Worm (Caenorhabditis elegans) whole organism, L1 larva: ENCODE data around the gene his-41.
A peak's percentile ranks its signal among the peaks of the same experiment; 100 is the strongest.

Source experiments
- C34B4.2 ChIP-seq: sonication (generic microtip); optimal IDR thresholded peaks from 2 replicates; lab custom pipeline; 2017; ENCODE audit warnings: mild to moderate bottlenecking, missing genetic modification characterization, missing compliant biosample characterization
- Y116A8C.19 ChIP-seq: sonication (generic microtip); optimal IDR thresholded peaks from 2 replicates; lab custom pipeline; 2016; ENCODE audit warnings: missing compliant biosample characterization, missing genetic modification characterization, borderline replicate concordance
- alr-1 ChIP-seq: fragments of 200-800 bp; sonication (Bioruptor generic); optimal IDR thresholded peaks from 2 replicates; lab custom pipeline; 2018; ENCODE audit warnings: borderline replicate concordance, mild to moderate bottlenecking, missing genetic modification characterization, missing compliant biosample characterization
- aly-2 ChIP-seq: fragments of 150-350 bp; optimal IDR thresholded peaks from 2 replicates; lab custom pipeline; 2014; ENCODE audit warnings: missing biosample characterization, missing genetic modification characterization
- ceh-8 ChIP-seq: fragments of 200-800 bp; sonication (Bioruptor generic); optimal IDR thresholded peaks from 2 replicates; lab custom pipeline; 2018; ENCODE audit warnings: mild to moderate bottlenecking, missing genetic modification characterization, moderate library complexity, missing compliant biosample characterization
- dpl-1 ChIP-seq, 3 experiments: fragments of 150-350 bp in 2 of 3; sonication (generic microtip) in 1 of 3; optimal IDR thresholded peaks; 2 replicates each; lab custom pipeline; 2014 to 2017; ENCODE audit warnings: missing biosample characterization in 3 of 3, missing genetic modification characterization in 3 of 3, missing genetic modification reagents in 3 of 3
- dsc-1 ChIP-seq: sonication (generic microtip); optimal IDR thresholded peaks from 2 replicates; lab custom pipeline; 2016; ENCODE audit warnings: mild to moderate bottlenecking, missing genetic modification characterization, missing compliant biosample characterization
- efl-3 ChIP-seq: fragments of 200-800 bp; sonication (Bioruptor generic); optimal IDR thresholded peaks from 2 replicates; lab custom pipeline; 2018; ENCODE audit warnings: mild to moderate bottlenecking, missing genetic modification characterization, missing compliant biosample characterization
- egl-27 ChIP-seq, 2 experiments: fragments of 150-350 bp in 1 of 2; sonication (generic microtip); optimal IDR thresholded peaks; 3 replicates each; lab custom pipeline; 2017 to 2018; ENCODE audit warnings: missing biosample characterization in 2 of 2, missing genetic modification characterization in 2 of 2, missing genetic modification reagents in 2 of 2
- elt-3 ChIP-seq, 6 experiments: fragments of 150-350 bp in 1 of 6; sonication (generic microtip); optimal IDR thresholded peaks; 2 replicates each; lab custom pipeline; 2017 to 2018; ENCODE audit warnings: missing biosample characterization in 6 of 6, missing genetic modification characterization in 6 of 6, inconsistent platforms in 1 of 6
- ets-5 ChIP-seq: fragments of 200-800 bp; sonication (Bioruptor generic); IDR thresholded peaks from 2 replicates; pipeline ENCODE4 v1.3.6; 2022; ENCODE audit warnings: missing genetic modification characterization, missing compliant biosample characterization
- fkh-8 ChIP-seq: sonication (generic microtip); optimal IDR thresholded peaks from 2 replicates; lab custom pipeline; 2016; ENCODE audit warnings: mild to moderate bottlenecking, missing genetic modification characterization, missing compliant biosample characterization
- fos-1 ChIP-seq: fragments of 150-350 bp; optimal IDR thresholded peaks from 2 replicates; lab custom pipeline; 2014; ENCODE audit warnings: missing biosample characterization, missing genetic modification characterization
- hlh-17 ChIP-seq: fragments of 200-800 bp; sonication (Bioruptor generic); optimal IDR thresholded peaks from 2 replicates; lab custom pipeline; 2018; ENCODE audit warnings: missing genetic modification characterization, mild to moderate bottlenecking, missing compliant biosample characterization, moderate library complexity, borderline replicate concordance
- hlh-4 ChIP-seq: sonication (generic microtip); optimal IDR thresholded peaks from 2 replicates; lab custom pipeline; 2016; ENCODE audit warnings: mild to moderate bottlenecking, missing genetic modification characterization, missing compliant biosample characterization
- hpl-2 ChIP-seq: fragments of 150-350 bp; optimal IDR thresholded peaks from 2 replicates; lab custom pipeline; 2014; ENCODE audit warnings: missing biosample characterization, missing genetic modification reagents, missing genetic modification characterization
- irx-1 ChIP-seq: sonication (generic microtip); optimal IDR thresholded peaks from 2 replicates; lab custom pipeline; 2016; ENCODE audit warnings: missing genetic modification characterization, missing compliant biosample characterization
- isw-1 ChIP-seq: fragments of 200-800 bp; sonication (Bioruptor generic); IDR thresholded peaks from 2 replicates; pipeline ENCODE4 v1.3.6; 2022; ENCODE audit warnings: missing genetic modification characterization, missing compliant biosample characterization
- jun-1 ChIP-seq: fragments of 150-350 bp; optimal IDR thresholded peaks from 2 replicates; lab custom pipeline; 2014; ENCODE audit warnings: missing biosample characterization, missing genetic modification reagents, missing genetic modification characterization
- lin-13 ChIP-seq: fragments of 150-350 bp; optimal IDR thresholded peaks from 2 replicates; lab custom pipeline; 2014; ENCODE audit warnings: missing biosample characterization, missing genetic modification reagents, missing genetic modification characterization
- lin-15B ChIP-seq: fragments of 150-350 bp; sonication (generic microtip); optimal IDR thresholded peaks from 3 replicates; lab custom pipeline; 2014; ENCODE audit warnings: missing biosample characterization, missing genetic modification characterization
- lin-35 ChIP-seq, 2 experiments: fragments of 150-350 bp; optimal IDR thresholded peaks; 2 replicates each; lab custom pipeline; 2014; ENCODE audit warnings: missing biosample characterization in 2 of 2, missing genetic modification characterization in 2 of 2, missing genetic modification reagents in 2 of 2
- lin-39 ChIP-seq: fragments of 150-350 bp; optimal IDR thresholded peaks from 2 replicates; lab custom pipeline; 2014; ENCODE audit warnings: missing biosample characterization, missing genetic modification reagents, missing genetic modification characterization
- mab-9 ChIP-seq: fragments of 200-800 bp; sonication (Bioruptor generic); IDR thresholded peaks from 2 replicates; pipeline ENCODE4 v1.3.6; 2022; ENCODE audit warnings: missing genetic modification reagents, missing genetic modification characterization, missing compliant biosample characterization
- mdl-1 ChIP-seq, 2 experiments: fragments of 150-350 bp; optimal IDR thresholded peaks; 2 replicates each; lab custom pipeline; 2014 to 2017; ENCODE audit warnings: missing biosample characterization in 2 of 2, missing genetic modification characterization in 2 of 2, inconsistent platforms in 1 of 2
- nhr-11 ChIP-seq: fragments of 150-350 bp; optimal IDR thresholded peaks from 2 replicates; lab custom pipeline; 2014; ENCODE audit warnings: missing biosample characterization, missing genetic modification characterization
- nhr-237 ChIP-seq: fragments of 150-350 bp; optimal IDR thresholded peaks from 2 replicates; lab custom pipeline; 2014; ENCODE audit warnings: missing biosample characterization, missing genetic modification characterization
- nhr-28 ChIP-seq: fragments of 150-350 bp; optimal IDR thresholded peaks from 2 replicates; lab custom pipeline; 2014; ENCODE audit warnings: missing biosample characterization, missing genetic modification characterization
- nhr-71 ChIP-seq: sonication (generic microtip); optimal IDR thresholded peaks from 2 replicates; lab custom pipeline; 2016; ENCODE audit warnings: mild to moderate bottlenecking, missing genetic modification characterization, moderate library complexity, missing compliant biosample characterization
- nhr-84 ChIP-seq: sonication (generic microtip); optimal IDR thresholded peaks from 2 replicates; lab custom pipeline; 2017; ENCODE audit warnings: missing biosample characterization, missing genetic modification characterization
- nhr-85 ChIP-seq: sonication (generic microtip); peaks from one replicate; lab custom pipeline; 2016; ENCODE audit warnings: missing genetic modification characterization, inconsistent platforms, missing compliant biosample characterization
- nhr-90 ChIP-seq: sonication (generic microtip); optimal IDR thresholded peaks from 2 replicates; lab custom pipeline; 2016; ENCODE audit warnings: mild to moderate bottlenecking, missing genetic modification characterization, missing compliant biosample characterization; ENCODE audit not compliant: poor library complexity
- pag-3 ChIP-seq: sonication (generic microtip); optimal IDR thresholded peaks from 2 replicates; lab custom pipeline; 2017; ENCODE audit warnings: missing genetic modification characterization, mild to moderate bottlenecking, missing compliant biosample characterization, antibody characterized with exemption, borderline replicate concordance; ENCODE audit not compliant: insufficient read depth
- rnt-1 ChIP-seq: sonication (generic microtip); optimal IDR thresholded peaks from 2 replicates; lab custom pipeline; 2016; ENCODE audit warnings: mild to moderate bottlenecking, missing genetic modification characterization, moderate library complexity, missing compliant biosample characterization
- skn-1 ChIP-seq: fragments of 150-350 bp; optimal IDR thresholded peaks from 2 replicates; lab custom pipeline; 2014; ENCODE audit warnings: missing biosample characterization, missing genetic modification characterization
- snpc-4 ChIP-seq: fragments of 150-350 bp; optimal IDR thresholded peaks from 2 replicates; lab custom pipeline; 2014; ENCODE audit warnings: missing biosample characterization, missing genetic modification characterization
- sox-4 ChIP-seq: sonication (generic microtip); optimal IDR thresholded peaks from 2 replicates; lab custom pipeline; 2016; ENCODE audit warnings: missing genetic modification characterization, missing compliant biosample characterization
- sptf-1 ChIP-seq: fragments of 150-350 bp; optimal IDR thresholded peaks from 2 replicates; lab custom pipeline; 2014; ENCODE audit warnings: missing biosample characterization, missing genetic modification characterization
- swsn-7 ChIP-seq: sonication (generic microtip); optimal IDR thresholded peaks from 2 replicates; lab custom pipeline; 2016; ENCODE audit warnings: missing genetic modification characterization, missing compliant biosample characterization
- unc-30 ChIP-seq: sonication (generic microtip); optimal IDR thresholded peaks from 2 replicates; lab custom pipeline; 2017; ENCODE audit warnings: missing biosample characterization, missing genetic modification characterization
- unc-86 ChIP-seq: sonication (generic microtip); optimal IDR thresholded peaks from 2 replicates; lab custom pipeline; 2016; ENCODE audit warnings: missing genetic modification characterization, missing compliant biosample characterization
- unc-98 ChIP-seq: fragments of 200-800 bp; sonication (Bioruptor generic); IDR thresholded peaks from 2 replicates; pipeline ENCODE4 v1.3.6; 2022; ENCODE audit warnings: missing genetic modification characterization, missing compliant biosample characterization
- vab-15 ChIP-seq: sonication (generic microtip); optimal IDR thresholded peaks from 2 replicates; lab custom pipeline; 2017; ENCODE audit warnings: missing genotype, mild to moderate bottlenecking, missing genetic modification characterization, missing compliant biosample characterization
- xbp-1 ChIP-seq: sonication (generic microtip); optimal IDR thresholded peaks from 2 replicates; lab custom pipeline; 2016; ENCODE audit warnings: missing genetic modification characterization, missing compliant biosample characterization
- zip-4 ChIP-seq: fragments of 200-800 bp; sonication (Bioruptor generic); optimal IDR thresholded peaks from 2 replicates; lab custom pipeline; 2018; ENCODE audit warnings: mild to moderate bottlenecking, missing genetic modification characterization, moderate library complexity, missing compliant biosample characterization
- ztf-11 ChIP-seq, 2 experiments: sonication (generic microtip); optimal IDR thresholded peaks; 2 replicates each; lab custom pipeline; 2016 to 2017; ENCODE audit warnings: missing genetic modification characterization in 2 of 2, missing biosample characterization in 1 of 2, missing compliant biosample characterization in 1 of 2

Gene his-41

DNA sequence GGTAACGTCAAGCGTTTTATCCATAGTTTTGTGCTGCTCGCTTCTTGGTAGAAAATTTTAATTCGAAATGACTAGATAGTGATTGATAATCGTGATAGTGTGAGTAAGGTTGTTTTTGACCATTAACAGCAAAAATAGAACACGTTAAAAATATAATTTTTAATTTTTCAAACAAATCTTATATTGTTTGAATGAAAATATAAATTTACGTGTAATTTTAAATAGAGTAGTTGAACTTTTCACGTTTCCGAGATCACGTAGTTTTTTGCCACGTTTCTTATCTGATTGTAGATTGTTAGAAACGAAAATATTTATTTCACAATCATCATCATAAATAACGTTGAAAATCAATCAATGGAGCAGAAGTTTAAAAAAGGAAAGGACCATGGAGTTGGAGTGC lies 13.9 kb upstream of the his-41 start, which contains the start of the genes C50F4.10 and pfk-1.2:
Gene C50F4.10, minus strand, starts transcription at position 101 of the 400 bp plus-strand sequence.
Gene pfk-1.2, plus strand, starts transcription at position 325 of the 400 bp plus-strand sequence.
- TF ChIP-seq skn-1 (tag; lab: Kevin White, UChicago) (no peak), sox-4 (no peak), C34B4.2 (no peak)
- TF ChIP-seq, all 84 proteins: peak for 0

DNA sequence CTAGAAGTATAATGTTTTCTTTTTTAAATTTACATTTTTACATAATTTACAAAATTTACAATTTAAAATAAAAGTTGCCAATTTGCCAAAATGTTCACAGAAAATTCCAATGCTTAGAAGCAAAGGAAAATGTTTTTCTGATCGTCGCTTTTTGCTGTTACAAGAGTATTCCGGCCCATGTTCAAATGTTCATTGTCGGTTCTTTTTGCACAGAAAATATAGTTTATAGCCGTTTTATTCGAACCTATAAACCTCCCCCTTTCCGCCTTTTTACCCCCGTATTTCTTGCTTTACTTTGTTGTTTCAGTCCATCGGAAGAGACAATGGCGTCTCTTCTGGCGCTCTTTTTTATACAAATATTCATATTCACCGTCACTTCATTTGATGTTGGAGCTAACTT lies 10.7 kb upstream of the his-41 start, which contains the start of gene tag-329:
Gene tag-329, plus strand, starts transcription at position 301 of the 400 bp plus-strand sequence.
- TF ChIP-seq ceh-8 (GFP tag; lab: Kevin White, UChicago), result no peak
- no peak for TF ChIP-seq fkh-8 (tag; lab: Kevin White, UChicago)
- no peak for TF ChIP-seq hlh-17 (GFP tag; lab: Kevin White, UChicago)
- no peak for TF ChIP-seq nhr-237 (tag; lab: Kevin White, UChicago)
- no peak for TF ChIP-seq nhr-90 (tag; lab: Kevin White, UChicago)
- TF ChIP-seq nhr-84 (tag; lab: Kevin White, UChicago), result no peak
- no peak for TF ChIP-seq xbp-1 (tag; lab: Kevin White, UChicago)
- TF ChIP-seq sptf-1, result no peak
- TF ChIP-seq nhr-28 (tag; lab: Kevin White, UChicago), result no peak
- TF ChIP-seq dpl-1 (GFP tag; optimal IDR thresholded peaks at IDR 0.05; lab: Kevin White, UChicago), result no peak
- no peak for TF ChIP-seq swsn-7 (tag; lab: Kevin White, UChicago)
- TF ChIP-seq lin-13 (GFP tag; lab: Kevin White, UChicago), result no peak

ce11 chrV:9536505-9536904 lies 8.8 kb upstream of the his-41 start, which contains the start of gene C50F4.4:
Gene C50F4.4, plus strand, starts transcription at chrV:9536771.
- TF ChIP-seq egl-27 (tag; optimal IDR thresholded peaks at IDR 0.05; lab: Kevin White, UChicago) (no peak), hlh-4 (tag; lab: Kevin White, UChicago) (no peak), mdl-1 (tag; optimal IDR thresholded peaks at IDR 0.05; lab: Kevin White, UChicago) (no peak), unc-86 (tag; lab: Kevin White, UChicago) (peak; percentile 15), efl-3 (GFP tag; lab: Kevin White, UChicago) (no peak), nhr-90 (tag; lab: Kevin White, UChicago) (peak; percentile 71), vab-15 (tag; lab: Kevin White, UChicago) (no peak), fos-1 (no peak), lin-39 (tag; lab: Kevin White, UChicago) (peak; percentile 7), nhr-85 (tag; lab: Kevin White, UChicago) (peak; percentile 63), mab-9 (GFP tag; lab: Robert Waterston, UW) (0 out of 2 replicates have a peak, but pooled peaks have one; percentile 49), C34B4.2 (no peak), dpl-1 (GFP tag; optimal IDR thresholded peaks at IDR 0.05; lab: Kevin White, UChicago) (peak; percentile 20 to 65 (median 38)), ztf-11 (tag; optimal IDR thresholded peaks at IDR 0.05; lab: Kevin White, UChicago) (peak in 1 of 2 experiments; percentile 67), lin-35 (GFP tag; optimal IDR thresholded peaks at IDR 0.05; lab: Kevin White, UChicago) (peak; percentile 29 to 33), irx-1 (tag; lab: Kevin White, UChicago) (peak; percentile 70), nhr-71 (tag; lab: Kevin White, UChicago) (peak; percentile 69), pag-3 (tag; lab: Kevin White, UChicago) (no peak), xbp-1 (tag; lab: Kevin White, UChicago) (peak; percentile 62), unc-98 (GFP tag; lab: Robert Waterston, UW) (no peak), zip-4 (GFP tag; lab: Kevin White, UChicago) (no peak), elt-3 (tag; optimal IDR thresholded peaks at IDR 0.05; lab: Kevin White, UChicago) (no peak), nhr-11 (tag; lab: Kevin White, UChicago) (no peak), lin-15B (tag; lab: Kevin White, UChicago) (no peak), rnt-1 (tag; lab: Kevin White, UChicago) (peak; percentile 93), Y116A8C.19 (tag; lab: Kevin White, UChicago) (no peak), hpl-2 (GFP tag; lab: Kevin White, UChicago) (no peak), aly-2 (tag; lab: Kevin White, UChicago) (no peak), isw-1 (GFP tag; lab: Robert Waterston, UW) (no peak), ets-5 (GFP tag; lab: Robert Waterston, UW) (no peak), swsn-7 (tag; lab: Kevin White, UChicago) (peak; percentile 59), snpc-4 (no peak), jun-1 (no peak), unc-30 (tag; lab: Kevin White, UChicago) (no peak), fkh-8 (tag; lab: Kevin White, UChicago) (peak; percentile 15), dsc-1 (tag; lab: Kevin White, UChicago) (peak; percentile 61), alr-1 (tag; lab: Kevin White, UChicago) (no peak), sox-4 (peak; percentile 72)
